Fruit fly (Drosophila melanogaster) whole organism, embryonic: Measurements from ENCODE around the gene CG5805.

Experiments
- B-H1 ChIP-seq: fragments of 200-800 bp; sonication (Bioruptor generic); IDR thresholded peaks from 3 replicates; pipeline ENCODE4 v1.3.6; 2022; ENCODE audit warnings: missing biosample characterization, missing genetic modification characterization
- BEAF-32 ChIP-seq: fragments of 200-800 bp; sonication (Bioruptor generic); optimal IDR thresholded peaks from 3 replicates; lab custom pipeline; 2017; ENCODE audit warnings: missing biosample characterization, missing genetic modification characterization, mild to moderate bottlenecking, moderate library complexity, missing genetic modification reagents
- CG10979 ChIP-seq: fragments of 200-800 bp; sonication (Bioruptor generic); optimal IDR thresholded peaks from 2 replicates; lab custom pipeline; 2018; ENCODE audit warnings: missing biosample characterization, mild to moderate bottlenecking, missing genetic modification characterization, moderate library complexity
- CG12155 ChIP-seq: fragments of 200-800 bp; sonication (Bioruptor generic); optimal IDR thresholded peaks from 3 replicates; lab custom pipeline; 2016; ENCODE audit warnings: missing biosample characterization, missing genetic modification characterization
- CG12236 ChIP-seq: fragments of 200-800 bp; sonication (Bioruptor generic); optimal IDR thresholded peaks from 2 replicates; lab custom pipeline; 2016; ENCODE audit warnings: missing biosample characterization, missing genetic modification characterization
- CG12299 ChIP-seq: fragments of 200-800 bp; sonication (Bioruptor generic); optimal IDR thresholded peaks from 2 replicates; lab custom pipeline; 2018; ENCODE audit warnings: missing biosample characterization, mild to moderate bottlenecking, missing genetic modification characterization
- CG12391 ChIP-seq: fragments of 200-800 bp; sonication (Bioruptor generic); optimal IDR thresholded peaks from 3 replicates; lab custom pipeline; 2018; ENCODE audit warnings: missing biosample characterization, mild to moderate bottlenecking, missing genetic modification characterization, moderate library complexity
- CG13287 ChIP-seq: fragments of 200-800 bp; sonication (Bioruptor generic); IDR thresholded peaks from 2 replicates; pipeline ENCODE4 v1.3.6; 2022; ENCODE audit warnings: missing biosample characterization, missing genetic modification characterization; ENCODE audit not compliant: partially characterized antibody
- CG14710 ChIP-seq: fragments of 200-800 bp; sonication (Bioruptor generic); optimal IDR thresholded peaks from 3 replicates; lab custom pipeline; 2019; ENCODE audit warnings: missing biosample characterization, mild to moderate bottlenecking, missing genetic modification characterization, moderate library complexity
- CG15269 ChIP-seq: fragments of 200-800 bp; sonication (Bioruptor generic); optimal IDR thresholded peaks from 2 replicates; lab custom pipeline; 2018; ENCODE audit warnings: missing biosample characterization, mild to moderate bottlenecking, missing genetic modification characterization, moderate library complexity
- CG15479 ChIP-seq: fragments of 200-800 bp; sonication (Bioruptor generic); optimal IDR thresholded peaks from 3 replicates; lab custom pipeline; 2019; ENCODE audit warnings: missing biosample characterization, mild to moderate bottlenecking, missing genetic modification characterization, moderate library complexity
- CG17829 ChIP-seq: fragments of 200-800 bp; optimal IDR thresholded peaks from 2 replicates; lab custom pipeline; 2019; ENCODE audit warnings: missing biosample characterization, mild to moderate bottlenecking, missing genetic modification characterization, moderate library complexity
- CG3065 ChIP-seq: fragments of 200-800 bp; sonication (Bioruptor generic); optimal IDR thresholded peaks from 2 replicates; lab custom pipeline; 2016; ENCODE audit warnings: missing biosample characterization, missing genetic modification characterization
- CG42726 ChIP-seq: fragments of 200-800 bp; sonication (Bioruptor generic); IDR thresholded peaks from 2 replicates; pipeline ENCODE4 v1.3.6; 2022; ENCODE audit warnings: missing biosample characterization, missing genetic modification characterization; ENCODE audit not compliant: partially characterized antibody
- CG4617 ChIP-seq: fragments of 200-800 bp; sonication (Bioruptor generic); optimal IDR thresholded peaks from 3 replicates; lab custom pipeline; 2016; ENCODE audit warnings: missing biosample characterization, missing genetic modification characterization, borderline replicate concordance
- CG4707 ChIP-seq: fragments of 200-800 bp; sonication (Bioruptor generic); optimal IDR thresholded peaks from 2 replicates; lab custom pipeline; 2018; ENCODE audit warnings: missing biosample characterization, mild to moderate bottlenecking, missing genetic modification characterization, moderate library complexity
- CG6272 ChIP-seq: fragments of 200-800 bp; sonication (Bioruptor generic); IDR thresholded peaks from 2 replicates; pipeline ENCODE4 v1.3.6; 2022; ENCODE audit warnings: missing biosample characterization, missing genetic modification characterization
- CG6854 ChIP-seq: fragments of 200-800 bp; sonication (Bioruptor generic); optimal IDR thresholded peaks from 3 replicates; lab custom pipeline; 2017; ENCODE audit warnings: missing biosample characterization, mild to moderate bottlenecking, missing genetic modification characterization
- CG7357 ChIP-seq: fragments of 200-800 bp; sonication (Bioruptor generic); IDR thresholded peaks from 3 replicates; pipeline ENCODE4 v1.3.6; 2022; ENCODE audit warnings: missing biosample characterization, missing genetic modification characterization
- CG8765 ChIP-seq: fragments of 200-800 bp; sonication (Bioruptor generic); IDR thresholded peaks from 2 replicates; pipeline ENCODE4 v1.3.6; 2022; ENCODE audit warnings: missing biosample characterization, missing genetic modification characterization
- Camta ChIP-seq: fragments of 200-800 bp; sonication (Bioruptor generic); optimal IDR thresholded peaks from 2 replicates; lab custom pipeline; 2016; ENCODE audit warnings: missing biosample characterization, missing genetic modification characterization
- Drgx ChIP-seq: fragments of 200-800 bp; sonication (Bioruptor generic); IDR thresholded peaks from 2 replicates; pipeline ENCODE4 v1.3.6; 2022; ENCODE audit warnings: missing biosample characterization, missing genetic modification characterization
- Elba2 ChIP-seq: fragments of 200-800 bp; sonication (Bioruptor generic); optimal IDR thresholded peaks from 3 replicates; lab custom pipeline; 2016; ENCODE audit warnings: missing biosample characterization, missing genetic modification characterization
- Ets97D ChIP-seq: fragments of 200-800 bp; sonication (Bioruptor generic); optimal IDR thresholded peaks from 3 replicates; lab custom pipeline; 2016; ENCODE audit warnings: missing biosample characterization, missing genetic modification characterization
- Fer1 ChIP-seq: fragments of 200-800 bp; sonication (Bioruptor generic); optimal IDR thresholded peaks from 2 replicates; lab custom pipeline; 2017; ENCODE audit warnings: missing biosample characterization, mild to moderate bottlenecking, missing genetic modification characterization
- HLHmδ ChIP-seq: fragments of 200-800 bp; sonication (Bioruptor generic); optimal IDR thresholded peaks from 2 replicates; lab custom pipeline; 2018; ENCODE audit warnings: missing biosample characterization, mild to moderate bottlenecking, missing genetic modification characterization, moderate library complexity
- Mes4 ChIP-seq: fragments of 200-800 bp; sonication (Bioruptor generic); optimal IDR thresholded peaks from 2 replicates; lab custom pipeline; 2016; ENCODE audit warnings: missing biosample characterization, missing genetic modification characterization
- NC2α ChIP-seq: fragments of 200-800 bp; sonication (Bioruptor generic); optimal IDR thresholded peaks from 2 replicates; lab custom pipeline; 2016; ENCODE audit warnings: missing biosample characterization, missing genetic modification characterization
- Nf-YB ChIP-seq: fragments of 200-800 bp; sonication (Bioruptor generic); optimal IDR thresholded peaks from 3 replicates; lab custom pipeline; 2019; ENCODE audit warnings: missing biosample characterization, mild to moderate bottlenecking, missing genetic modification characterization, moderate library complexity
- NfI ChIP-seq: fragments of 200-800 bp; sonication (Bioruptor generic); optimal IDR thresholded peaks from 3 replicates; lab custom pipeline; 2018; ENCODE audit warnings: missing biosample characterization, mild to moderate bottlenecking, missing genetic modification characterization, moderate library complexity
- Optix ChIP-seq: fragments of 200-800 bp; sonication (Bioruptor generic); IDR thresholded peaks from 3 replicates; pipeline ENCODE4 v1.3.6; 2022; ENCODE audit warnings: missing biosample characterization, missing genetic modification characterization
- aop ChIP-seq: fragments of 200-800 bp; sonication (Bioruptor generic); IDR thresholded peaks from 2 replicates; pipeline ENCODE4 v1.3.6; 2022; ENCODE audit warnings: missing biosample characterization, missing genetic modification characterization
- crp ChIP-seq, 2 experiments: fragments of 200-800 bp; sonication (Bioruptor generic); optimal IDR thresholded peaks; 2 replicates in 1 of 2; 3 replicates in 1 of 2; lab custom pipeline; 2017; ENCODE audit warnings: missing biosample characterization in 2 of 2, missing genetic modification characterization in 2 of 2, mild to moderate bottlenecking in 1 of 2, moderate library complexity in 1 of 2
- dan ChIP-seq: fragments of 200-800 bp; sonication (Bioruptor generic); IDR thresholded peaks from 2 replicates; pipeline ENCODE4 v1.3.6; 2022; ENCODE audit warnings: missing biosample characterization, missing genetic modification characterization
- dimm ChIP-seq: fragments of 200-800 bp; sonication (Bioruptor generic); IDR thresholded peaks from 2 replicates; pipeline ENCODE4 v1.3.6; 2022; ENCODE audit warnings: missing biosample characterization, missing genetic modification characterization
- emc ChIP-seq: fragments of 200-800 bp; sonication (Bioruptor generic); optimal IDR thresholded peaks from 2 replicates; lab custom pipeline; 2016; ENCODE audit warnings: missing biosample characterization, missing genetic modification characterization
- exex ChIP-seq: fragments of 200-800 bp; sonication (Bioruptor generic); optimal IDR thresholded peaks from 4 replicates; lab custom pipeline; 2018; ENCODE audit warnings: missing biosample characterization, mild to moderate bottlenecking, missing genetic modification characterization, moderate library complexity
- gro ChIP-seq: fragments of 200-800 bp; sonication (Bioruptor generic); optimal IDR thresholded peaks from 2 replicates; lab custom pipeline; 2016; ENCODE audit warnings: missing biosample characterization, missing genetic modification characterization
- h ChIP-seq: fragments of >200 bp; optimal IDR thresholded peaks from 2 replicates; lab custom pipeline; 2017
- jigr1 ChIP-seq: fragments of 200-800 bp; sonication (Bioruptor generic); IDR thresholded peaks from 3 replicates; pipeline ENCODE4 v1.3.6; 2022; ENCODE audit warnings: missing biosample characterization, missing genetic modification characterization
- jumu ChIP-seq: fragments of 200-800 bp; sonication (Bioruptor generic); optimal IDR thresholded peaks from 3 replicates; lab custom pipeline; 2016; ENCODE audit warnings: missing biosample characterization, missing genetic modification characterization
- klu ChIP-seq: fragments of 200-800 bp; sonication (Bioruptor generic); IDR thresholded peaks from 2 replicates; pipeline ENCODE4 v1.3.6; 2022; ENCODE audit warnings: missing biosample characterization, missing genetic modification characterization
- luna ChIP-seq: fragments of 200-800 bp; sonication (Bioruptor generic); optimal IDR thresholded peaks from 2 replicates; lab custom pipeline; 2016; ENCODE audit warnings: missing biosample characterization, missing genetic modification characterization
- nerfin-1 ChIP-seq: fragments of 200-800 bp; sonication (Bioruptor generic); optimal IDR thresholded peaks from 3 replicates; lab custom pipeline; 2019; ENCODE audit warnings: missing biosample characterization, mild to moderate bottlenecking, missing genetic modification characterization, moderate library complexity
- pan ChIP-seq, 4 experiments: fragments of >200 bp in 3 of 4; fragments of 200-800 bp in 1 of 4; sonication (Bioruptor generic) in 1 of 4; optimal IDR thresholded peaks in 3 of 4; IDR thresholded peaks in 1 of 4; 2 replicates each; pipeline versions ENCODE4 v1.3.6 to Lab custom; 2017 to 2022; ENCODE audit warnings: missing biosample characterization in 2 of 4, missing genetic modification characterization in 2 of 4, mixed read lengths in 1 of 4
- psq ChIP-seq: fragments of 200-800 bp; sonication (Bioruptor generic); optimal IDR thresholded peaks from 2 replicates; lab custom pipeline; 2017; ENCODE audit warnings: missing biosample characterization, missing genetic modification characterization
- ranshi ChIP-seq: fragments of 200-800 bp; sonication (Bioruptor generic); IDR thresholded peaks from 2 replicates; pipeline ENCODE4 v1.3.6; 2022; ENCODE audit warnings: missing biosample characterization, missing genetic modification characterization
- slp2 ChIP-seq: fragments of 200-800 bp; sonication (Bioruptor generic); optimal IDR thresholded peaks from 2 replicates; lab custom pipeline; 2016; ENCODE audit warnings: missing biosample characterization, missing genetic modification characterization
- sna ChIP-seq: fragments of 200-800 bp; sonication (Bioruptor generic); IDR thresholded peaks from 2 replicates; pipeline ENCODE4 v1.3.6; 2022; ENCODE audit warnings: missing biosample characterization, missing genetic modification characterization; ENCODE audit not compliant: partially characterized antibody
- sr ChIP-seq: fragments of 200-800 bp; sonication (Bioruptor generic); IDR thresholded peaks from 3 replicates; pipeline ENCODE4 v1.3.6; 2022; ENCODE audit warnings: missing biosample characterization, missing genetic modification characterization
- yki ChIP-seq: fragments of >200 bp; optimal IDR thresholded peaks from 3 replicates; lab custom pipeline; 2018
- zf30C ChIP-seq: fragments of 200-800 bp; sonication (Bioruptor generic); optimal IDR thresholded peaks from 3 replicates; lab custom pipeline; 2018; ENCODE audit warnings: missing biosample characterization, mild to moderate bottlenecking, missing genetic modification characterization

The CG5805 gene

DNA sequence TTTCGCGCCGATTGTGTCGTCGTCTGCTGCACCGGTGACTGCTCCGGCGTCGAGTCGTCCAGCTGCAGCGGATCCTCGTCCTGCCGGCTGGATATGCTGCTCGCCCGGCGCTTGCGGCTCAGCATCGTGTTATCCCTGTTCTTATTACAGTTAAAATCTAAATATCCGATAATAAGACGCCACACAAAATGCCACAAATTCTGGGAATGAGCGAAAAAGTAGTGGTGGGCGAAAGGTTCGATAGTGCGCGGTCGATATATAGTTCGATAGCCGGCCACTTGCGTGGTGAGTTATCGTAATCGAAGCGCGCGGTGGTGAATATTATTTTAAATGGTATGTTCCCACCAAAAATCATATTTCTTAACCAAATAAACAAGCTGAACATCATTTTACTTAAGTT is 17.8 kb upstream of the CG5805 start, which contains the start of gene polybromo (continued):
- peak; percentile 30 for TF ChIP-seq jumu (GFP tag; lab: Kevin White, UChicago)
- TF ChIP-seq Mes4 (GFP tag; lab: Kevin White, UChicago): no peak
- TF ChIP-seq CG3065: no peak
- TF ChIP-seq Drgx: no peak
- no peak for TF ChIP-seq NC2α (GFP tag; lab: Kevin White, UChicago)
- TF ChIP-seq slp2: no peak
- peak; percentile 61 for TF ChIP-seq CG4617
- TF ChIP-seq CG12155: no peak
- no peak for TF ChIP-seq CG12299
- no peak for TF ChIP-seq luna (GFP tag; lab: Kevin White, UChicago)
- TF ChIP-seq CG42726 (GFP tag; lab: Robert Waterston, UW): peak; percentile 51; the same call in 1 of the 2 replicates
- TF ChIP-seq exex: no peak
- no peak for TF ChIP-seq psq
- no peak for TF ChIP-seq CG7357 (GFP tag; lab: Robert Waterston, UW)
- TF ChIP-seq Nf-YB: no peak
- TF ChIP-seq zf30C: no peak
- TF ChIP-seq CG4707 (GFP tag; lab: Kevin White, UChicago): no peak
- no peak for TF ChIP-seq emc (GFP tag; lab: Kevin White, UChicago)
- TF ChIP-seq Elba2 (GFP tag; lab: Kevin White, UChicago): peak; percentile 32
- no peak for TF ChIP-seq CG8765 (GFP tag; lab: Robert Waterston, UW)
- TF ChIP-seq Camta (GFP tag; lab: Kevin White, UChicago): no peak
- TF ChIP-seq Ets97D (GFP tag; lab: Kevin White, UChicago): peak; percentile 33
- no peak for TF ChIP-seq aop (GFP tag; lab: Robert Waterston, UW)
- TF ChIP-seq CG12236 (GFP tag; lab: Kevin White, UChicago): no peak
- no peak for TF ChIP-seq dimm (GFP tag; lab: Robert Waterston, UW)
- TF ChIP-seq gro (GFP tag; lab: Kevin White, UChicago): peak; percentile 15
- TF ChIP-seq BEAF-32: peak; percentile 76
- TF ChIP-seq CG6272 (GFP tag; lab: Robert Waterston, UW): no peak
- no peak for TF ChIP-seq CG10979 (tag; lab: Kevin White, UChicago)
- peak; percentile 93 for TF ChIP-seq CG13287 (GFP tag; lab: Robert Waterston, UW)
- TF ChIP-seq crp (GFP tag; optimal IDR thresholded peaks at IDR 0.05; lab: Kevin White, UChicago): no peak
- TF ChIP-seq pan (optimal IDR thresholded peaks at IDR 0.05; lab: Kevin White, UChicago): no peak
- TF ChIP-seq pan (GFP tag; optimal IDR thresholded peaks at IDR 0.05 in 1 of 2, IDR thresholded peaks at IDR 0.05 in 1 of 2): no peak
- no peak for TF ChIP-seq HLHmδ (GFP tag; lab: Kevin White, UChicago)
- TF ChIP-seq sr (GFP tag; lab: Robert Waterston, UW): no peak
- TF ChIP-seq CG12391 (tag; lab: Kevin White, UChicago): no peak
- peak; percentile 85 for TF ChIP-seq sna (GFP tag; lab: Robert Waterston, UW)
- TF ChIP-seq klu (GFP tag; lab: Robert Waterston, UW): no peak
- no peak for TF ChIP-seq NfI (GFP tag; lab: Kevin White, UChicago)
- no peak for TF ChIP-seq dan (GFP tag; lab: Robert Waterston, UW)
- TF ChIP-seq Optix (GFP tag; lab: Robert Waterston, UW): no peak
- no peak for TF ChIP-seq CG15269 (tag; lab: Kevin White, UChicago)
- no peak for TF ChIP-seq B-H1 (GFP tag; lab: Robert Waterston, UW)
- TF ChIP-seq CG17829 (tag; lab: Kevin White, UChicago): peak; percentile 37
- TF ChIP-seq CG14710 (tag; lab: Kevin White, UChicago): peak; percentile 33
- TF ChIP-seq CG15479: no peak
- no peak for TF ChIP-seq CG6854 (GFP tag; lab: Kevin White, UChicago)
- no peak for TF ChIP-seq yki
- no peak for TF ChIP-seq jigr1 (GFP tag; lab: Robert Waterston, UW)
- TF ChIP-seq h (lab: Kevin White, UChicago): no peak
- peak; percentile 13 for TF ChIP-seq Fer1
- no peak for TF ChIP-seq ranshi (GFP tag; lab: Robert Waterston, UW)
- TF ChIP-seq nerfin-1 (tag; lab: Kevin White, UChicago): no peak
